Fruit fly (Drosophila melanogaster) whole organism, embryonic: ENCODE measurements around the gene stumps.

Experiments used
- ATbp ChIP-seq: fragments of 200-800 bp; sonication (Bioruptor generic); optimal IDR thresholded peaks from 2 replicates; lab custom pipeline; 2017; ENCODE audit warnings: missing biosample characterization, mild to moderate bottlenecking, missing genetic modification characterization, missing genetic modification reagents
- Asciz ChIP-seq: fragments of 200-800 bp; sonication (Bioruptor generic); optimal IDR thresholded peaks from 2 replicates; lab custom pipeline; 2017; ENCODE audit warnings: missing biosample characterization, mild to moderate bottlenecking, missing genetic modification characterization, missing genetic modification reagents
- CG10267 ChIP-seq: fragments of 200-800 bp; sonication (Bioruptor generic); optimal IDR thresholded peaks from 2 replicates; lab custom pipeline; 2018; ENCODE audit warnings: missing biosample characterization, mild to moderate bottlenecking, missing genetic modification characterization, moderate library complexity
- CG10462 ChIP-seq: fragments of 200-800 bp; sonication (Bioruptor generic); optimal IDR thresholded peaks from 2 replicates; lab custom pipeline; 2016; ENCODE audit warnings: missing biosample characterization, missing genetic modification characterization
- CG10654 ChIP-seq: fragments of 200-800 bp; sonication (Bioruptor generic); optimal IDR thresholded peaks from 2 replicates; lab custom pipeline; 2016; ENCODE audit warnings: missing biosample characterization, missing genetic modification characterization
- CG11504 ChIP-seq: fragments of 200-800 bp; sonication (Bioruptor generic); optimal IDR thresholded peaks from 3 replicates; lab custom pipeline; 2019; ENCODE audit warnings: missing biosample characterization, mild to moderate bottlenecking, missing genetic modification characterization, moderate library complexity
- CG11695 ChIP-seq: fragments of 200-800 bp; sonication (Bioruptor generic); IDR thresholded peaks from 3 replicates; pipeline ENCODE4 v1.3.6; 2022; ENCODE audit warnings: missing biosample characterization, missing genetic modification characterization
- CG14050 ChIP-seq: fragments of 200-800 bp; sonication (Bioruptor generic); IDR thresholded peaks from 3 replicates; pipeline ENCODE4 v1.3.6; 2022; ENCODE audit warnings: missing biosample characterization, missing genetic modification characterization
- CG14710 ChIP-seq: fragments of 200-800 bp; sonication (Bioruptor generic); optimal IDR thresholded peaks from 3 replicates; lab custom pipeline; 2019; ENCODE audit warnings: missing biosample characterization, mild to moderate bottlenecking, missing genetic modification characterization, moderate library complexity
- CG14965 ChIP-seq: fragments of 200-800 bp; sonication (Bioruptor generic); optimal IDR thresholded peaks from 2 replicates; lab custom pipeline; 2016; ENCODE audit warnings: missing biosample characterization, missing genetic modification characterization, borderline replicate concordance
- CG15269 ChIP-seq: fragments of 200-800 bp; sonication (Bioruptor generic); optimal IDR thresholded peaks from 2 replicates; lab custom pipeline; 2018; ENCODE audit warnings: missing biosample characterization, mild to moderate bottlenecking, missing genetic modification characterization, moderate library complexity
- CG1832 ChIP-seq: fragments of 200-800 bp; sonication (Bioruptor generic); optimal IDR thresholded peaks from 2 replicates; lab custom pipeline; 2017; ENCODE audit warnings: missing biosample characterization, mild to moderate bottlenecking, missing genetic modification characterization, inconsistent platforms
- CG30431 ChIP-seq: fragments of 200-800 bp; sonication (Bioruptor generic); optimal IDR thresholded peaks from 2 replicates; lab custom pipeline; 2017; ENCODE audit warnings: missing biosample characterization, missing genetic modification characterization
- CG32532 ChIP-seq: fragments of 200-800 bp; sonication (Bioruptor generic); IDR thresholded peaks from 2 replicates; pipeline ENCODE4 v1.3.6; 2022; ENCODE audit warnings: missing biosample characterization, missing genetic modification characterization
- CG32767 ChIP-seq: fragments of 200-800 bp; sonication (Bioruptor generic); IDR thresholded peaks from 2 replicates; pipeline ENCODE4 v1.3.6; 2022; ENCODE audit warnings: missing biosample characterization, missing genetic modification characterization
- CG3847 ChIP-seq: fragments of 200-800 bp; sonication (Bioruptor generic); IDR thresholded peaks from 2 replicates; pipeline ENCODE4 v1.3.6; 2022; ENCODE audit warnings: missing biosample characterization, missing genetic modification characterization
- CG4617 ChIP-seq: fragments of 200-800 bp; sonication (Bioruptor generic); optimal IDR thresholded peaks from 3 replicates; lab custom pipeline; 2016; ENCODE audit warnings: missing biosample characterization, missing genetic modification characterization, borderline replicate concordance
- CG6854 ChIP-seq: fragments of 200-800 bp; sonication (Bioruptor generic); optimal IDR thresholded peaks from 3 replicates; lab custom pipeline; 2017; ENCODE audit warnings: missing biosample characterization, mild to moderate bottlenecking, missing genetic modification characterization
- CG8765 ChIP-seq: fragments of 200-800 bp; sonication (Bioruptor generic); IDR thresholded peaks from 2 replicates; pipeline ENCODE4 v1.3.6; 2022; ENCODE audit warnings: missing biosample characterization, missing genetic modification characterization
- CG9215 ChIP-seq: fragments of 200-800 bp; sonication (Bioruptor generic); IDR thresholded peaks from 2 replicates; pipeline ENCODE4 v1.3.6; 2022; ENCODE audit warnings: missing biosample characterization, missing genetic modification characterization
- CG9437 ChIP-seq: fragments of 200-800 bp; sonication (Bioruptor generic); optimal IDR thresholded peaks from 2 replicates; lab custom pipeline; 2018; ENCODE audit warnings: missing biosample characterization, mild to moderate bottlenecking, missing genetic modification characterization
- CG9727 ChIP-seq: fragments of 200-800 bp; sonication (Bioruptor generic); optimal IDR thresholded peaks from 3 replicates; lab custom pipeline; 2017; ENCODE audit warnings: missing biosample characterization, mild to moderate bottlenecking, missing genetic modification characterization
- CkIIα-i1 ChIP-seq: fragments of 200-800 bp; sonication (Bioruptor generic); IDR thresholded peaks from 2 replicates; pipeline ENCODE4 v1.3.6; 2022; ENCODE audit warnings: missing biosample characterization, missing genetic modification characterization
- CoRest ChIP-seq: fragments of 200-800 bp; sonication (Bioruptor generic); optimal IDR thresholded peaks from 3 replicates; lab custom pipeline; 2018; ENCODE audit warnings: missing biosample characterization, mild to moderate bottlenecking, missing genetic modification characterization, moderate library complexity
- Dfd ChIP-seq, 2 experiments: fragments of >200 bp; optimal IDR thresholded peaks; 2 replicates each; lab custom pipeline; 2017; ENCODE audit warnings: missing biosample characterization in 2 of 2, missing genetic modification characterization in 2 of 2
- HLH54F ChIP-seq: fragments of 200-800 bp; sonication (Bioruptor generic); optimal IDR thresholded peaks from 3 replicates; lab custom pipeline; 2016; ENCODE audit warnings: missing biosample characterization, missing genetic modification characterization
- Mad ChIP-seq: fragments of 200-800 bp; sonication (Bioruptor generic); optimal IDR thresholded peaks from 2 replicates; lab custom pipeline; 2016; ENCODE audit warnings: missing biosample characterization, missing genetic modification characterization
- Max ChIP-seq: fragments of 200-800 bp; sonication (Bioruptor generic); optimal IDR thresholded peaks from 2 replicates; lab custom pipeline; 2016; ENCODE audit warnings: missing biosample characterization, mild to moderate bottlenecking, missing genetic modification characterization
- PHDP ChIP-seq: fragments of 200-800 bp; sonication (Bioruptor generic); optimal IDR thresholded peaks from 3 replicates; lab custom pipeline; 2018; ENCODE audit warnings: missing biosample characterization, mild to moderate bottlenecking, missing genetic modification characterization, moderate library complexity
- cad ChIP-seq: fragments of >200 bp; optimal IDR thresholded peaks from 2 replicates; lab custom pipeline; 2017; ENCODE audit warnings: missing biosample characterization, missing genetic modification characterization
- cato ChIP-seq: fragments of 200-800 bp; sonication (Bioruptor generic); optimal IDR thresholded peaks from 2 replicates; lab custom pipeline; 2016; ENCODE audit warnings: missing biosample characterization, missing genetic modification characterization, borderline replicate concordance
- caup ChIP-seq: fragments of 200-800 bp; sonication (Bioruptor generic); optimal IDR thresholded peaks from 3 replicates; lab custom pipeline; 2017; ENCODE audit warnings: missing biosample characterization, mild to moderate bottlenecking, missing genetic modification characterization, moderate library complexity; ENCODE audit not compliant: severe bottlenecking
- chn ChIP-seq: fragments of 200-800 bp; sonication (Bioruptor generic); optimal IDR thresholded peaks from 2 replicates; lab custom pipeline; 2016; ENCODE audit warnings: missing biosample characterization, missing genetic modification characterization
- crol ChIP-seq: fragments of 200-800 bp; sonication (Bioruptor generic); IDR thresholded peaks from 2 replicates; pipeline ENCODE4 v1.3.6; 2022; ENCODE audit warnings: missing biosample characterization, missing genetic modification characterization
- eve ChIP-seq, 2 experiments: fragments of >200 bp; optimal IDR thresholded peaks; 2 replicates each; lab custom pipeline; 2017; ENCODE audit warnings: missing biosample characterization in 2 of 2, missing genetic modification characterization in 2 of 2
- fd96Cb ChIP-seq: fragments of 200-800 bp; sonication (Bioruptor generic); optimal IDR thresholded peaks from 2 replicates; lab custom pipeline; 2018; ENCODE audit warnings: missing biosample characterization, mild to moderate bottlenecking, missing genetic modification characterization, moderate library complexity
- hth ChIP-seq: fragments of >200 bp; optimal IDR thresholded peaks from 2 replicates; lab custom pipeline; 2017; ENCODE audit warnings: inconsistent platforms
- jumu ChIP-seq: fragments of 200-800 bp; sonication (Bioruptor generic); optimal IDR thresholded peaks from 3 replicates; lab custom pipeline; 2016; ENCODE audit warnings: missing biosample characterization, missing genetic modification characterization
- lola ChIP-seq, 3 experiments: fragments of >200 bp in 2 of 3; fragments of 200-800 bp in 1 of 3; sonication (Bioruptor generic) in 1 of 3; optimal IDR thresholded peaks; 2 replicates each; lab custom pipeline; 2017 to 2019; ENCODE audit warnings: missing biosample characterization in 3 of 3, missing genetic modification characterization in 3 of 3, mild to moderate bottlenecking in 1 of 3, moderate library complexity in 1 of 3
- lov ChIP-seq, 2 experiments: fragments of 200-800 bp in 1 of 2; fragments of >200 bp in 1 of 2; sonication (Bioruptor generic) in 1 of 2; IDR thresholded peaks in 1 of 2; optimal IDR thresholded peaks in 1 of 2; 2 replicates in 1 of 2; 3 replicates in 1 of 2; pipeline versions ENCODE4 v1.3.6 to Lab custom; 2017 to 2022; ENCODE audit warnings: missing biosample characterization in 1 of 2, missing genetic modification characterization in 1 of 2
- maf-S ChIP-seq: fragments of 200-800 bp; sonication (Bioruptor generic); optimal IDR thresholded peaks from 2 replicates; lab custom pipeline; 2016; ENCODE audit warnings: missing biosample characterization, missing genetic modification characterization
- nom ChIP-seq: fragments of 200-800 bp; sonication (Bioruptor generic); optimal IDR thresholded peaks from 2 replicates; lab custom pipeline; 2017; ENCODE audit warnings: missing biosample characterization, missing genetic modification characterization, mild to moderate bottlenecking, moderate library complexity, missing genetic modification reagents
- pnt ChIP-seq: fragments of 200-800 bp; sonication (Bioruptor generic); optimal IDR thresholded peaks from 3 replicates; lab custom pipeline; 2016; ENCODE audit warnings: missing biosample characterization, missing genetic modification characterization
- run ChIP-seq: fragments of 200-800 bp; sonication (Bioruptor generic); optimal IDR thresholded peaks from 3 replicates; lab custom pipeline; 2018; ENCODE audit warnings: missing biosample characterization, mild to moderate bottlenecking, missing genetic modification characterization
- sc ChIP-seq, 3 experiments: fragments of >200 bp in 2 of 3; fragments of 200-800 bp in 1 of 3; sonication (Bioruptor generic) in 1 of 3; optimal IDR thresholded peaks; 2 replicates in 2 of 3; 3 replicates in 1 of 3; lab custom pipeline; 2017; ENCODE audit warnings: mild to moderate bottlenecking in 1 of 3, missing biosample characterization in 1 of 3, missing genetic modification characterization in 1 of 3, missing genetic modification reagents in 1 of 3
- sima ChIP-seq: fragments of 200-800 bp; sonication (Bioruptor generic); optimal IDR thresholded peaks from 2 replicates; lab custom pipeline; 2016; ENCODE audit warnings: missing biosample characterization, missing genetic modification characterization
- trem ChIP-seq: fragments of 200-800 bp; optimal IDR thresholded peaks from 3 replicates; lab custom pipeline; 2019; ENCODE audit warnings: missing biosample characterization, mild to moderate bottlenecking, missing genetic modification characterization, moderate library complexity
- zfh2 ChIP-seq: fragments of 200-800 bp; sonication (Bioruptor generic); optimal IDR thresholded peaks from 2 replicates; lab custom pipeline; 2016; ENCODE audit warnings: missing biosample characterization, missing genetic modification characterization

stumps gene

dm6 chr3R:14558383-14558883, 18.6 kb upstream of the stumps start (continued):
- TF ChIP-seq ATbp (GFP tag; lab: Kevin White, UChicago) (peak; percentile 95), trem (tag; lab: Kevin White, UChicago) (peak; percentile 73), CG1832 (GFP tag; lab: Kevin White, UChicago) (no peak), maf-S (GFP tag; lab: Kevin White, UChicago) (peak; percentile 81), zfh2 (GFP tag; lab: Kevin White, UChicago) (peak; percentile 86), CG6854 (GFP tag; lab: Kevin White, UChicago) (peak; percentile 93), CG14965 (GFP tag; lab: Kevin White, UChicago) (peak; percentile 55), Dfd (GFP tag; optimal IDR thresholded peaks at IDR 0.05; lab: Kevin White, UChicago) (no peak), sc (optimal IDR thresholded peaks at IDR 0.05; lab: Kevin White, UChicago) (no peak), sc (GFP tag; optimal IDR thresholded peaks at IDR 0.05; lab: Kevin White, UChicago) (peak; percentile 84), CG32532 (GFP tag; lab: Robert Waterston, UW) (peak; percentile 89), Max (peak; percentile 88), eve (GFP tag; optimal IDR thresholded peaks at IDR 0.05; lab: Kevin White, UChicago) (peak in 1 of 2 experiments; percentile 97), run (tag; lab: Kevin White, UChicago) (peak; percentile 90), nom (GFP tag; lab: Kevin White, UChicago) (no peak), caup (GFP tag; lab: Kevin White, UChicago) (peak; percentile 88), jumu (peak; percentile 88), pnt (GFP tag; lab: Kevin White, UChicago) (peak; percentile 84), CG9727 (GFP tag; lab: Kevin White, UChicago) (peak; percentile 91), CG32767 (GFP tag; lab: Robert Waterston, UW) (peak; percentile 89), CG11504 (tag; lab: Kevin White, UChicago) (peak; percentile 96), Asciz (GFP tag; lab: Kevin White, UChicago) (peak; percentile 93), CG30431 (GFP tag; lab: Kevin White, UChicago) (peak; percentile 78), CkIIα-i1 (GFP tag; lab: Robert Waterston, UW) (peak; percentile 19; the same call in 1 of the 2 replicates), CG3847 (GFP tag; lab: Robert Waterston, UW) (peak; percentile 81), CG8765 (GFP tag; lab: Robert Waterston, UW) (peak; percentile 52; the same call in 1 of the 2 replicates), crol (GFP tag; lab: Robert Waterston, UW) (no peak), CG9215 (GFP tag; lab: Robert Waterston, UW) (peak; percentile 82), cad (GFP tag; lab: Kevin White, UChicago) (no peak), HLH54F (peak; percentile 89), cato (GFP tag; lab: Kevin White, UChicago) (peak; percentile 81), CG14050 (GFP tag; lab: Robert Waterston, UW) (peak; percentile 86), CG10654 (GFP tag; lab: Kevin White, UChicago) (peak; percentile 84), chn (GFP tag; lab: Kevin White, UChicago) (peak; percentile 83), CG9437 (peak; percentile 92), fd96Cb (tag; lab: Kevin White, UChicago) (peak; percentile 92), hth (lab: Kevin White, UChicago) (no peak), lov (optimal IDR thresholded peaks at IDR 0.05; lab: Kevin White, UChicago) (no peak), lov (GFP tag; IDR thresholded peaks at IDR 0.05; lab: Robert Waterston, UW) (peak; percentile 63; the same call in 1 of the 3 replicates), CG10267 (peak; percentile 84), CG14710 (tag; lab: Kevin White, UChicago) (peak; percentile 79), CG10462 (GFP tag; lab: Kevin White, UChicago) (peak; percentile 64), sima (GFP tag; lab: Kevin White, UChicago) (peak; percentile 83), lola (GFP tag; optimal IDR thresholded peaks at IDR 0.05; lab: Kevin White, UChicago) (peak in 1 of 3 experiments; percentile 65), CG11695 (GFP tag; lab: Robert Waterston, UW) (peak; percentile 89), PHDP (tag; lab: Kevin White, UChicago) (peak; percentile 95), Mad (GFP tag; lab: Kevin White, UChicago) (peak; percentile 75), CG15269 (tag; lab: Kevin White, UChicago) (peak; percentile 95), CG4617 (GFP tag; lab: Kevin White, UChicago) (peak; percentile 59), CoRest (peak; percentile 94)
